Fruit fly (Drosophila melanogaster) whole organism, embryonic: ENCODE data around the gene CG11454.

ENCODE experiments used
- B-H2 ChIP-seq: fragments of 200-800 bp; sonication (Bioruptor generic); optimal IDR thresholded peaks from 2 replicates; lab custom pipeline; 2018; ENCODE audit warnings: missing biosample characterization, mild to moderate bottlenecking, missing genetic modification characterization
- Bteb2 ChIP-seq: fragments of 200-800 bp; sonication (Bioruptor generic); optimal IDR thresholded peaks from 2 replicates; lab custom pipeline; 2016; ENCODE audit warnings: missing biosample characterization, missing genetic modification characterization
- C15 ChIP-seq: fragments of 200-800 bp; sonication (Bioruptor generic); IDR thresholded peaks from 3 replicates; pipeline ENCODE4 v1.3.6; 2022; ENCODE audit warnings: missing biosample characterization, missing genetic modification characterization
- CG1233 ChIP-seq: fragments of 200-800 bp; sonication (Bioruptor generic); optimal IDR thresholded peaks from 4 replicates; lab custom pipeline; 2018; ENCODE audit warnings: missing biosample characterization, mild to moderate bottlenecking, missing genetic modification characterization
- CG13296 ChIP-seq: fragments of 200-800 bp; sonication (Bioruptor generic); optimal IDR thresholded peaks from 3 replicates; lab custom pipeline; 2018; ENCODE audit warnings: missing biosample characterization, mild to moderate bottlenecking, missing genetic modification characterization
- CG13894 ChIP-seq: fragments of 200-800 bp; sonication (Bioruptor generic); optimal IDR thresholded peaks from 3 replicates; lab custom pipeline; 2018; ENCODE audit warnings: missing biosample characterization, mild to moderate bottlenecking, missing genetic modification characterization, moderate library complexity
- CG14014 ChIP-seq: fragments of 200-800 bp; sonication (Bioruptor generic); IDR thresholded peaks from 2 replicates; pipeline ENCODE4 v1.3.6; 2022; ENCODE audit warnings: missing biosample characterization, missing genetic modification characterization
- CG16815 ChIP-seq: fragments of 200-800 bp; sonication (Bioruptor generic); optimal IDR thresholded peaks from 3 replicates; lab custom pipeline; 2017; ENCODE audit warnings: missing biosample characterization, mild to moderate bottlenecking, missing genetic modification characterization
- CG2116 ChIP-seq: fragments of 200-800 bp; sonication (Bioruptor generic); optimal IDR thresholded peaks from 3 replicates; lab custom pipeline; 2018; ENCODE audit warnings: missing biosample characterization, mild to moderate bottlenecking, missing genetic modification characterization
- CG2678 ChIP-seq: fragments of 200-800 bp; sonication (Bioruptor generic); optimal IDR thresholded peaks from 3 replicates; lab custom pipeline; 2019; ENCODE audit warnings: missing biosample characterization, mild to moderate bottlenecking, missing genetic modification characterization, moderate library complexity
- CG2875 ChIP-seq: fragments of 200-800 bp; sonication (Bioruptor generic); optimal IDR thresholded peaks from 2 replicates; lab custom pipeline; 2017; ENCODE audit warnings: missing biosample characterization, mild to moderate bottlenecking, missing genetic modification characterization, missing genetic modification reagents
- CG7745 ChIP-seq: fragments of 200-800 bp; sonication (Bioruptor generic); optimal IDR thresholded peaks from 2 replicates; lab custom pipeline; 2018; ENCODE audit warnings: missing biosample characterization, mild to moderate bottlenecking, missing genetic modification characterization, moderate library complexity
- CG8281 ChIP-seq: fragments of 200-800 bp; sonication (Bioruptor generic); optimal IDR thresholded peaks from 2 replicates; lab custom pipeline; 2018; ENCODE audit warnings: missing biosample characterization, mild to moderate bottlenecking, missing genetic modification characterization, moderate library complexity
- CG9437 ChIP-seq: fragments of 200-800 bp; sonication (Bioruptor generic); optimal IDR thresholded peaks from 2 replicates; lab custom pipeline; 2018; ENCODE audit warnings: missing biosample characterization, mild to moderate bottlenecking, missing genetic modification characterization
- E2f2 ChIP-seq: fragments of 200-800 bp; sonication (Bioruptor generic); IDR thresholded peaks from 2 replicates; pipeline ENCODE4 v1.3.6; 2022; ENCODE audit warnings: missing biosample characterization, missing genetic modification characterization
- Eip74EF ChIP-seq, 2 experiments: fragments of 200-800 bp in 1 of 2; fragments of >200 bp in 1 of 2; sonication (Bioruptor generic) in 1 of 2; optimal IDR thresholded peaks; 2 replicates each; lab custom pipeline; 2017 to 2019; ENCODE audit warnings: missing biosample characterization in 2 of 2, missing genetic modification characterization in 2 of 2, mild to moderate bottlenecking in 1 of 2, moderate library complexity in 1 of 2
- Ets65A ChIP-seq: fragments of 200-800 bp; sonication (Bioruptor generic); peaks from one replicate; lab custom pipeline; 2016; ENCODE audit warnings: missing biosample characterization, missing genetic modification characterization
- HLH54F ChIP-seq: fragments of 200-800 bp; sonication (Bioruptor generic); optimal IDR thresholded peaks from 3 replicates; lab custom pipeline; 2016; ENCODE audit warnings: missing biosample characterization, missing genetic modification characterization
- Hmr ChIP-seq: fragments of 200-800 bp; sonication (Bioruptor generic); optimal IDR thresholded peaks from 3 replicates; lab custom pipeline; 2017; ENCODE audit warnings: mild to moderate bottlenecking, missing biosample characterization, missing genetic modification reagents, missing genetic modification characterization
- Lhr ChIP-seq: fragments of 200-800 bp; sonication (Bioruptor generic); optimal IDR thresholded peaks from 3 replicates; lab custom pipeline; 2017; ENCODE audit warnings: mild to moderate bottlenecking, missing biosample characterization, missing genetic modification reagents, missing genetic modification characterization
- Max ChIP-seq: fragments of 200-800 bp; sonication (Bioruptor generic); optimal IDR thresholded peaks from 2 replicates; lab custom pipeline; 2016; ENCODE audit warnings: missing biosample characterization, mild to moderate bottlenecking, missing genetic modification characterization
- Med ChIP-seq: fragments of 200-800 bp; sonication (Bioruptor generic); peaks from one replicate; lab custom pipeline; 2016; ENCODE audit warnings: missing biosample characterization, missing genetic modification characterization, mild to moderate bottlenecking, inconsistent platforms, moderate library complexity
- NfI ChIP-seq: fragments of 200-800 bp; sonication (Bioruptor generic); optimal IDR thresholded peaks from 3 replicates; lab custom pipeline; 2018; ENCODE audit warnings: missing biosample characterization, mild to moderate bottlenecking, missing genetic modification characterization, moderate library complexity
- Pdp1 ChIP-seq, 2 experiments: fragments of 200-800 bp; sonication (Bioruptor generic); optimal IDR thresholded peaks; 3 replicates each; lab custom pipeline; 2016; ENCODE audit warnings: missing biosample characterization in 2 of 2, missing genetic modification characterization in 2 of 2, mild to moderate bottlenecking in 1 of 2, moderate library complexity in 1 of 2
- amos ChIP-seq: fragments of 200-800 bp; sonication (Bioruptor generic); IDR thresholded peaks from 2 replicates; pipeline ENCODE4 v1.3.6; 2022; ENCODE audit warnings: missing biosample characterization, missing genetic modification characterization; ENCODE audit not compliant: partially characterized antibody
- bsh ChIP-seq, 2 experiments: fragments of 200-800 bp; sonication (Bioruptor generic); optimal IDR thresholded peaks; 2 replicates each; lab custom pipeline; 2017 to 2018; ENCODE audit warnings: mild to moderate bottlenecking in 2 of 2, missing biosample characterization in 2 of 2, missing genetic modification characterization in 2 of 2, moderate library complexity in 1 of 2
- chn ChIP-seq: fragments of 200-800 bp; sonication (Bioruptor generic); optimal IDR thresholded peaks from 2 replicates; lab custom pipeline; 2016; ENCODE audit warnings: missing biosample characterization, missing genetic modification characterization
- corto ChIP-seq: fragments of 200-800 bp; sonication (Bioruptor generic); optimal IDR thresholded peaks from 2 replicates; lab custom pipeline; 2016; ENCODE audit warnings: missing biosample characterization, mild to moderate bottlenecking, missing genetic modification characterization, moderate library complexity
- dmrt11E ChIP-seq: fragments of 200-800 bp; sonication (Bioruptor generic); optimal IDR thresholded peaks from 3 replicates; lab custom pipeline; 2018; ENCODE audit warnings: missing biosample characterization, mild to moderate bottlenecking, missing genetic modification characterization, moderate library complexity
- exex ChIP-seq: fragments of 200-800 bp; sonication (Bioruptor generic); optimal IDR thresholded peaks from 4 replicates; lab custom pipeline; 2018; ENCODE audit warnings: missing biosample characterization, mild to moderate bottlenecking, missing genetic modification characterization, moderate library complexity
- eyg ChIP-seq: fragments of 200-800 bp; sonication (Bioruptor generic); optimal IDR thresholded peaks from 3 replicates; lab custom pipeline; 2016; ENCODE audit warnings: missing biosample characterization, missing genetic modification characterization
- fru ChIP-seq: fragments of >200 bp; optimal IDR thresholded peaks from 2 replicates; lab custom pipeline; 2017
- grn ChIP-seq: fragments of 200-800 bp; sonication (Bioruptor generic); optimal IDR thresholded peaks from 3 replicates; lab custom pipeline; 2017; ENCODE audit warnings: missing biosample characterization, missing genetic modification characterization
- lab ChIP-seq: fragments of 200-800 bp; sonication (Bioruptor generic); optimal IDR thresholded peaks from 3 replicates; lab custom pipeline; 2017; ENCODE audit warnings: missing biosample characterization, missing genetic modification characterization, mild to moderate bottlenecking, moderate library complexity, missing genetic modification reagents
- lbe ChIP-seq: fragments of 200-800 bp; sonication (Bioruptor generic); optimal IDR thresholded peaks from 2 replicates; lab custom pipeline; 2016; ENCODE audit warnings: missing biosample characterization, mild to moderate bottlenecking, missing genetic modification characterization
- mirr ChIP-seq: fragments of 200-800 bp; sonication (Bioruptor generic); optimal IDR thresholded peaks from 3 replicates; lab custom pipeline; 2018; ENCODE audit warnings: missing biosample characterization, mild to moderate bottlenecking, missing genetic modification characterization
- nom ChIP-seq: fragments of 200-800 bp; sonication (Bioruptor generic); optimal IDR thresholded peaks from 2 replicates; lab custom pipeline; 2017; ENCODE audit warnings: missing biosample characterization, missing genetic modification characterization, mild to moderate bottlenecking, moderate library complexity, missing genetic modification reagents
- salm ChIP-seq: fragments of 200-800 bp; sonication (Bioruptor generic); optimal IDR thresholded peaks from 2 replicates; lab custom pipeline; 2018; ENCODE audit warnings: missing biosample characterization, mild to moderate bottlenecking, missing genetic modification characterization
- slou ChIP-seq: fragments of 200-800 bp; sonication (Bioruptor generic); optimal IDR thresholded peaks from 3 replicates; lab custom pipeline; 2016; ENCODE audit warnings: missing biosample characterization, missing genetic modification characterization
- sna ChIP-seq: fragments of 200-800 bp; sonication (Bioruptor generic); IDR thresholded peaks from 2 replicates; pipeline ENCODE4 v1.3.6; 2022; ENCODE audit warnings: missing biosample characterization, missing genetic modification characterization; ENCODE audit not compliant: partially characterized antibody
- sug ChIP-seq: fragments of 200-800 bp; optimal IDR thresholded peaks from 2 replicates; lab custom pipeline; 2019; ENCODE audit warnings: missing biosample characterization, mild to moderate bottlenecking, missing genetic modification characterization, moderate library complexity
- tio ChIP-seq: fragments of 200-800 bp; sonication (Bioruptor generic); optimal IDR thresholded peaks from 2 replicates; lab custom pipeline; 2017; ENCODE audit warnings: missing biosample characterization, missing genetic modification characterization, inconsistent platforms
- twi ChIP-seq: fragments of 200-800 bp; optimal IDR thresholded peaks from 2 replicates; lab custom pipeline; 2019; ENCODE audit warnings: missing biosample characterization, mild to moderate bottlenecking, missing genetic modification characterization, moderate library complexity

CG11454 gene

DNA sequence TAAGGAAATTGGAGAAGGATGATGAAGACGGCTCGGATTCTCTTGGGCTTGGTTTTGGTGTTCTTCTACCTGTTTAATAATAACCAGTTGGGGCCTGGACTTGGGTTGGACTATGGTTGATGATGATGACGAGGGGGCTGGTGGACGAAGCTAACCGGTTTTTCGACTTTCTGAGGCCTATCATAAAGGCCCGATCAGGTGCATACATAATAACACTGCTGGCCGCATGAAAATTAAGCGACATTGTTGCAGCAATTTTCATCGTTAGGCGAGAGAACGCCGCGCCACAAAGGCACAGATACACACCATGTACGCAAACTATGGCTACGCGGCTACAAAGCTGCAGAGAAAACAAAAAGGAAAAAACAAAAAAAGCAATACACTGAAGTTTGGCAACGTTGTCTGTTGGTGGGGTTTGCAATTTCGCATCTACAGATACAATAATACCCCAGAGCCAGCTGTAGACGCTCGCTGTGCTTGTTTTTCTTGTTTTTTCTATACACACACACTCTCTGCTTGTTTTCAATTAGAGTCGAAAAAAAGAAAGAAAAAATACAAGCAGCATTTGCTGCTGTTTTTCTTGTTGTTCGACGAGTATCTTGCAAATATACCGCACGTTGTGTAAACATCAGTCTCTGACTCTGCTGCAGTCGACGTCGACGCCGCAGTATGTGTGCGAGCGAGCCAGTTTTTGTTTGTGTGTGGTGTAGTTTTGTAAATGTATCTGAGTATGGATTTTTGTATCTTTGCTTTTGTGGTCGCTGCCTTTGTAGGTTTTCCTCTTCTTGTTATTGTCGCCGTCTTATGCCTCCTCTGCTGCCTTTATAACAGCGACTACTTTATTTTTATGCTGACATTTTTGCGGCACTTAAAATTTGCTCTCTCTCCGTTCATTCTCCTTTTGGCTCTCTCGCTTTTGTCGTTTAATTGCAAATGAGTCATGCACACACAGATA, 23.3 kb downstream of the CG11454 start (continued):
- TF ChIP-seq CG2875 (GFP tag; lab: Kevin White, UChicago) (peak; percentile 64), NfI (GFP tag; lab: Kevin White, UChicago) (peak; percentile 68), CG2116 (peak; percentile 29), sna (GFP tag; lab: Robert Waterston, UW) (no peak), tio (GFP tag; lab: Kevin White, UChicago) (peak; percentile 8), slou (GFP tag; lab: Kevin White, UChicago) (peak; percentile 23), Eip74EF (GFP tag; optimal IDR thresholded peaks at IDR 0.05; lab: Kevin White, UChicago) (peak in 1 of 2 experiments; percentile 61), eyg (GFP tag; lab: Kevin White, UChicago) (peak; percentile 74), Lhr (GFP tag; lab: Kevin White, UChicago) (no peak), twi (tag; lab: Kevin White, UChicago) (peak; percentile 58), Bteb2 (GFP tag; lab: Kevin White, UChicago) (peak; percentile 34), Hmr (GFP tag; lab: Kevin White, UChicago) (peak; percentile 95), CG7745 (tag; lab: Kevin White, UChicago) (peak; percentile 61), Ets65A (GFP tag; lab: Kevin White, UChicago) (no peak), CG14014 (no peak)

DNA sequence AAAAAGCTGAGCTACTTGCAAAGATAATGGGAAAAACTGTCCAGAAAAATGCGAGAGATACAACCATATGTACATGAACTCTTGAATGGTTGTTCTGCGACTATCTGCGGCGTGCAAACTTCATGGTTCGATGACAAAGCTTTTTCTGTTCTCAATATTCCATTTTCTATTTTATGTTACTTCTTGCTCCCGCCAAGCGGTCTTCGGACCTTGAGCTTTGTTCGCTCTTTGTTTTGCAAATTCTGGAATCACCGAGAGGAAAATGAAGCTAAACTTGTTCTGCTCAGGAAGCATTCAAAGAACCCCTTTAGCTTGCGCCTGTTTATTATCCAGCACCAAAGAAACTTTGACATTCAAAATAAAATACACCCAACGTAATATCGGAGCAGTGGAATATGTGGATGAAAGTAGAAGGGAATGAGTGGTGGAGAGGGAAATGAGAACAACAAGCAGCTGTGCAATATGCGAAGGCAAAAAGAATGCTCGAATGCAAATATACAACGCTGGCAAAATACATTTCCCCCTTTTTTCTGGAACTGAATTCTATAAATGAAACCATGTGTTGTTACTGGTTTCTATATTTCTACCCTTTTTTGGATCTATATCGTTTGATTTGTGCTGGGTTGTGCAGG, 25.3 kb downstream of the CG11454 start:
- TF ChIP-seq fru (lab: Kevin White, UChicago) (no peak), Max (no peak), CG13894 (tag; lab: Kevin White, UChicago) (peak; percentile 20), nom (GFP tag; lab: Kevin White, UChicago) (peak; percentile 93), bsh (GFP tag; optimal IDR thresholded peaks at IDR 0.05; lab: Kevin White, UChicago) (peak in 1 of 2 experiments; percentile 28)

DNA sequence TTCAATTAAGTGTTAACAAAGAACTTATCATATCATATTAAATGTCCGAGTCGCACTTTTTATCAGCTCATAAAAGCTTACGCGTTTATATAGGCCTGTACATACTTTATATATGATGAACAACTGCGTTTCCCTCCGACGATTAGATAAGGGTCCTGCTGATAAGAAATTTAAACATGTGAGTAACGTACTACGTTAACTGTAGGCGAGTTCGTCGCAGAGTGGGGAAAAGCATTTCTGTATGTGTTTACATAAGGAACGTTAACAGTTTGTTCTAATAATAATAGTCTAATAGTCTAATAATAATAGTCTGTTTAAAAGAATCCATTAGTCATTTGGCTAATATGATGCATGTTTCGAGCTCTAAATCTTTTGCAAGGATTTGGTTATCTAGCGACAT, 27.3 kb downstream of the CG11454 start:
- TF ChIP-seq mirr (GFP tag; lab: Kevin White, UChicago) (peak; percentile 77), CG9437 (GFP tag; lab: Kevin White, UChicago) (peak; percentile 10), CG8281 (tag; lab: Kevin White, UChicago) (no peak), Pdp1 (GFP tag; optimal IDR thresholded peaks at IDR 0.05; lab: Kevin White, UChicago) (peak in 1 of 2 experiments; percentile 69), salm (no peak), CG16815 (GFP tag; lab: Kevin White, UChicago) (no peak), twi (tag; lab: Kevin White, UChicago) (no peak), Eip74EF (GFP tag; optimal IDR thresholded peaks at IDR 0.05; lab: Kevin White, UChicago) (no peak), CG13296 (GFP tag; lab: Kevin White, UChicago) (peak; percentile 21), CG2678 (tag; lab: Kevin White, UChicago) (peak; percentile 15), C15 (GFP tag; lab: Robert Waterston, UW) (no peak), lab (GFP tag; lab: Kevin White, UChicago) (peak; percentile 13), exex (tag; lab: Kevin White, UChicago) (peak; percentile 91), sug (tag; lab: Kevin White, UChicago) (peak; percentile 33), E2f2 (GFP tag; lab: Robert Waterston, UW) (no peak), amos (GFP tag; lab: Robert Waterston, UW) (no peak), corto (GFP tag; lab: Kevin White, UChicago) (no peak), lbe (GFP tag; lab: Kevin White, UChicago) (peak; percentile 29), dmrt11E (tag; lab: Kevin White, UChicago) (no peak), CG1233 (GFP tag; lab: Kevin White, UChicago) (no peak), B-H2 (GFP tag; lab: Kevin White, UChicago) (peak; percentile 13), grn (GFP tag; lab: Kevin White, UChicago) (peak; percentile 55), Med (peak; percentile 61), chn (no peak), HLH54F (GFP tag; lab: Kevin White, UChicago) (no peak)
